Fruit fly (Drosophila melanogaster) whole organism, embryonic: ENCODE results near the gene caz.

ENCODE experiments used
- ATbp ChIP-seq: fragments of 200-800 bp; sonication (Bioruptor generic); optimal IDR thresholded peaks from 2 replicates; lab custom pipeline; 2017; ENCODE audit warnings: missing biosample characterization, mild to moderate bottlenecking, missing genetic modification characterization, missing genetic modification reagents
- B-H1 ChIP-seq: fragments of 200-800 bp; sonication (Bioruptor generic); IDR thresholded peaks from 3 replicates; pipeline ENCODE4 v1.3.6; 2022; ENCODE audit warnings: missing biosample characterization, missing genetic modification characterization
- BEAF-32 ChIP-seq: fragments of 200-800 bp; sonication (Bioruptor generic); optimal IDR thresholded peaks from 3 replicates; lab custom pipeline; 2017; ENCODE audit warnings: missing biosample characterization, missing genetic modification characterization, mild to moderate bottlenecking, moderate library complexity, missing genetic modification reagents
- CG10431 ChIP-seq: fragments of 200-800 bp; sonication (Bioruptor generic); optimal IDR thresholded peaks from 3 replicates; lab custom pipeline; 2018; ENCODE audit warnings: missing biosample characterization, mild to moderate bottlenecking, missing genetic modification characterization
- CG12236 ChIP-seq: fragments of 200-800 bp; sonication (Bioruptor generic); optimal IDR thresholded peaks from 2 replicates; lab custom pipeline; 2016; ENCODE audit warnings: missing biosample characterization, missing genetic modification characterization
- CG14050 ChIP-seq: fragments of 200-800 bp; sonication (Bioruptor generic); IDR thresholded peaks from 3 replicates; pipeline ENCODE4 v1.3.6; 2022; ENCODE audit warnings: missing biosample characterization, missing genetic modification characterization
- CG1647 ChIP-seq: fragments of 200-800 bp; sonication (Bioruptor generic); optimal IDR thresholded peaks from 3 replicates; lab custom pipeline; 2016; ENCODE audit warnings: missing biosample characterization, missing genetic modification characterization
- CG17568 ChIP-seq: fragments of 200-800 bp; sonication (Bioruptor generic); optimal IDR thresholded peaks from 2 replicates; lab custom pipeline; 2018; ENCODE audit warnings: missing biosample characterization, mild to moderate bottlenecking, missing genetic modification characterization, moderate library complexity
- CG18476 ChIP-seq: fragments of 200-800 bp; sonication (Bioruptor generic); optimal IDR thresholded peaks from 2 replicates; lab custom pipeline; 2016; ENCODE audit warnings: missing biosample characterization, mild to moderate bottlenecking, missing genetic modification characterization
- CG31441 ChIP-seq: fragments of 200-800 bp; sonication (Bioruptor generic); IDR thresholded peaks from 2 replicates; pipeline ENCODE4 v1.3.6; 2022; ENCODE audit warnings: missing biosample characterization, missing genetic modification characterization
- CG33557 ChIP-seq: fragments of 200-800 bp; sonication (Bioruptor generic); optimal IDR thresholded peaks from 2 replicates; lab custom pipeline; 2019; ENCODE audit warnings: missing biosample characterization, mild to moderate bottlenecking, missing genetic modification characterization, moderate library complexity
- CG34224 ChIP-seq: fragments of 200-800 bp; sonication (Bioruptor generic); IDR thresholded peaks from 3 replicates; pipeline ENCODE4 v1.3.6; 2022; ENCODE audit warnings: missing biosample characterization, missing genetic modification characterization; ENCODE audit not compliant: partially characterized antibody
- CG3726 ChIP-seq: fragments of 200-800 bp; sonication (Bioruptor generic); IDR thresholded peaks from 3 replicates; pipeline ENCODE4, ENCODE4 v1.3.6; 2022; ENCODE audit warnings: missing biosample characterization, missing genetic modification characterization
- CG5245 ChIP-seq: fragments of 200-800 bp; sonication (Bioruptor generic); optimal IDR thresholded peaks from 3 replicates; lab custom pipeline; 2016; ENCODE audit warnings: missing biosample characterization, missing genetic modification characterization
- CG6683 ChIP-seq: fragments of 200-800 bp; sonication (Bioruptor generic); optimal IDR thresholded peaks from 2 replicates; lab custom pipeline; 2017; ENCODE audit warnings: missing biosample characterization, mild to moderate bottlenecking, missing genetic modification characterization, missing genetic modification reagents
- CG6854 ChIP-seq: fragments of 200-800 bp; sonication (Bioruptor generic); optimal IDR thresholded peaks from 3 replicates; lab custom pipeline; 2017; ENCODE audit warnings: missing biosample characterization, mild to moderate bottlenecking, missing genetic modification characterization
- CG7357 ChIP-seq: fragments of 200-800 bp; sonication (Bioruptor generic); IDR thresholded peaks from 3 replicates; pipeline ENCODE4 v1.3.6; 2022; ENCODE audit warnings: missing biosample characterization, missing genetic modification characterization
- CG9215 ChIP-seq: fragments of 200-800 bp; sonication (Bioruptor generic); IDR thresholded peaks from 2 replicates; pipeline ENCODE4 v1.3.6; 2022; ENCODE audit warnings: missing biosample characterization, missing genetic modification characterization
- CG9609 ChIP-seq: fragments of 200-800 bp; sonication (Bioruptor generic); optimal IDR thresholded peaks from 3 replicates; lab custom pipeline; 2016; ENCODE audit warnings: missing biosample characterization, missing genetic modification characterization
- D19A ChIP-seq: fragments of 200-800 bp; optimal IDR thresholded peaks from 3 replicates; lab custom pipeline; 2019; ENCODE audit warnings: missing biosample characterization, mild to moderate bottlenecking, missing genetic modification characterization, moderate library complexity
- Dad ChIP-seq: fragments of 200-800 bp; sonication (Bioruptor generic); optimal IDR thresholded peaks from 3 replicates; lab custom pipeline; 2016; ENCODE audit warnings: missing biosample characterization, missing genetic modification characterization
- Dll ChIP-seq: fragments of 200-800 bp; sonication (Bioruptor generic); IDR thresholded peaks from 4 replicates; pipeline ENCODE4 v1.3.6; 2022; ENCODE audit warnings: missing biosample characterization, missing genetic modification characterization; ENCODE audit not compliant: partially characterized antibody
- Dp ChIP-seq: fragments of 200-800 bp; sonication (Bioruptor generic); optimal IDR thresholded peaks from 2 replicates; lab custom pipeline; 2018; ENCODE audit warnings: missing biosample characterization, mild to moderate bottlenecking, missing genetic modification characterization, moderate library complexity
- Fer3 ChIP-seq: fragments of 200-800 bp; sonication (Bioruptor generic); optimal IDR thresholded peaks from 2 replicates; lab custom pipeline; 2018; ENCODE audit warnings: missing biosample characterization, mild to moderate bottlenecking, missing genetic modification characterization, moderate library complexity
- Hey ChIP-seq: fragments of 200-800 bp; sonication (Bioruptor generic); optimal IDR thresholded peaks from 3 replicates; lab custom pipeline; 2018; ENCODE audit warnings: missing biosample characterization, mild to moderate bottlenecking, missing genetic modification characterization
- Lim3 ChIP-seq: fragments of 200-800 bp; sonication (Bioruptor generic); IDR thresholded peaks from 2 replicates; pipeline ENCODE4 v1.3.6; 2022; ENCODE audit warnings: missing biosample characterization, missing genetic modification characterization
- Nf-YC ChIP-seq: fragments of 200-800 bp; optimal IDR thresholded peaks from 3 replicates; lab custom pipeline; 2019; ENCODE audit warnings: missing biosample characterization, mild to moderate bottlenecking, missing genetic modification characterization, moderate library complexity
- Ravus ChIP-seq: fragments of 200-800 bp; sonication (Bioruptor generic); IDR thresholded peaks from 2 replicates; pipeline ENCODE4 v1.3.6; 2022; ENCODE audit warnings: missing biosample characterization, missing genetic modification characterization
- Rx ChIP-seq: fragments of 200-800 bp; sonication (Bioruptor generic); IDR thresholded peaks from 2 replicates; pipeline ENCODE4 v1.3.6; 2022; ENCODE audit warnings: missing biosample characterization, missing genetic modification characterization
- Six4 ChIP-seq: fragments of 200-800 bp; sonication (Bioruptor generic); optimal IDR thresholded peaks from 2 replicates; lab custom pipeline; 2016; ENCODE audit warnings: missing biosample characterization, missing genetic modification characterization
- Ssrp ChIP-seq: fragments of 200-800 bp; sonication (Bioruptor generic); optimal IDR thresholded peaks from 2 replicates; lab custom pipeline; 2018; ENCODE audit warnings: missing biosample characterization, mild to moderate bottlenecking, missing genetic modification characterization, moderate library complexity
- ap ChIP-seq: fragments of 200-800 bp; sonication (Bioruptor generic); IDR thresholded peaks from 2 replicates; pipeline ENCODE4 v1.3.6; 2022; ENCODE audit warnings: missing biosample characterization, missing genetic modification characterization
- bab2 ChIP-seq: fragments of 200-800 bp; sonication (Bioruptor generic); optimal IDR thresholded peaks from 2 replicates; lab custom pipeline; 2016; ENCODE audit warnings: missing biosample characterization, missing genetic modification characterization
- caup ChIP-seq: fragments of 200-800 bp; sonication (Bioruptor generic); optimal IDR thresholded peaks from 3 replicates; lab custom pipeline; 2017; ENCODE audit warnings: missing biosample characterization, mild to moderate bottlenecking, missing genetic modification characterization, moderate library complexity; ENCODE audit not compliant: severe bottlenecking
- cg ChIP-seq: fragments of 200-800 bp; sonication (Bioruptor generic); optimal IDR thresholded peaks from 3 replicates; lab custom pipeline; 2019; ENCODE audit warnings: missing biosample characterization, mild to moderate bottlenecking, missing genetic modification characterization, moderate library complexity
- corto ChIP-seq: fragments of 200-800 bp; sonication (Bioruptor generic); optimal IDR thresholded peaks from 2 replicates; lab custom pipeline; 2016; ENCODE audit warnings: missing biosample characterization, mild to moderate bottlenecking, missing genetic modification characterization, moderate library complexity
- dan ChIP-seq: fragments of 200-800 bp; sonication (Bioruptor generic); IDR thresholded peaks from 2 replicates; pipeline ENCODE4 v1.3.6; 2022; ENCODE audit warnings: missing biosample characterization, missing genetic modification characterization
- ftz-f1 ChIP-seq: fragments of 200-800 bp; sonication (Bioruptor generic); optimal IDR thresholded peaks from 2 replicates; lab custom pipeline; 2016; ENCODE audit warnings: missing biosample characterization, missing genetic modification characterization
- gcm2 ChIP-seq: fragments of 200-800 bp; sonication (Bioruptor generic); optimal IDR thresholded peaks from 2 replicates; lab custom pipeline; 2016; ENCODE audit warnings: missing biosample characterization, missing genetic modification characterization
- grn ChIP-seq: fragments of 200-800 bp; sonication (Bioruptor generic); optimal IDR thresholded peaks from 3 replicates; lab custom pipeline; 2017; ENCODE audit warnings: missing biosample characterization, missing genetic modification characterization
- gsb ChIP-seq: fragments of 200-800 bp; sonication (Bioruptor generic); IDR thresholded peaks from 2 replicates; pipeline ENCODE4 v1.3.6; 2022; ENCODE audit warnings: missing biosample characterization, missing genetic modification characterization
- hth ChIP-seq: fragments of >200 bp; optimal IDR thresholded peaks from 2 replicates; lab custom pipeline; 2017; ENCODE audit warnings: inconsistent platforms
- mirr ChIP-seq: fragments of 200-800 bp; sonication (Bioruptor generic); optimal IDR thresholded peaks from 3 replicates; lab custom pipeline; 2018; ENCODE audit warnings: missing biosample characterization, mild to moderate bottlenecking, missing genetic modification characterization
- nerfin-2 ChIP-seq: fragments of 200-800 bp; sonication (Bioruptor generic); IDR thresholded peaks from 2 replicates; pipeline ENCODE4 v1.3.6; 2022; ENCODE audit warnings: missing biosample characterization, missing genetic modification characterization; ENCODE audit not compliant: partially characterized antibody
- pnt ChIP-seq: fragments of 200-800 bp; sonication (Bioruptor generic); optimal IDR thresholded peaks from 3 replicates; lab custom pipeline; 2016; ENCODE audit warnings: missing biosample characterization, missing genetic modification characterization
- sens-2 ChIP-seq: fragments of 200-800 bp; sonication (Bioruptor generic); IDR thresholded peaks from 2 replicates; pipeline ENCODE4 v1.3.6; 2022; ENCODE audit warnings: missing biosample characterization, missing genetic modification characterization
- tio ChIP-seq: fragments of 200-800 bp; sonication (Bioruptor generic); optimal IDR thresholded peaks from 2 replicates; lab custom pipeline; 2017; ENCODE audit warnings: missing biosample characterization, missing genetic modification characterization, inconsistent platforms
- tll ChIP-seq, 2 experiments: fragments of 200-800 bp in 1 of 2; fragments of >200 bp in 1 of 2; sonication (Bioruptor generic) in 1 of 2; optimal IDR thresholded peaks; 2 replicates each; lab custom pipeline; 2017 to 2019; ENCODE audit warnings: missing biosample characterization in 2 of 2, missing genetic modification characterization in 2 of 2, mild to moderate bottlenecking in 1 of 2, moderate library complexity in 1 of 2
- vvl ChIP-seq: fragments of 200-800 bp; sonication (Bioruptor generic); IDR thresholded peaks from 2 replicates; pipeline ENCODE4 v1.3.6; 2022; ENCODE audit warnings: missing biosample characterization, missing genetic modification characterization
- zen2 ChIP-seq: fragments of 200-800 bp; sonication (Bioruptor generic); IDR thresholded peaks from 3 replicates; pipeline ENCODE4 v1.3.6; 2022; ENCODE audit warnings: missing biosample characterization, missing genetic modification characterization; ENCODE audit not compliant: partially characterized antibody
- zf30C ChIP-seq: fragments of 200-800 bp; sonication (Bioruptor generic); optimal IDR thresholded peaks from 3 replicates; lab custom pipeline; 2018; ENCODE audit warnings: missing biosample characterization, mild to moderate bottlenecking, missing genetic modification characterization

The caz gene

dm6 chrX:16263415-16263814, 25.2 kb upstream of the caz start (continued):
- TF ChIP-seq tio (GFP tag; lab: Kevin White, UChicago): no peak
- no peak for TF ChIP-seq BEAF-32 (GFP tag; lab: Kevin White, UChicago)
- peak; percentile 68 for TF ChIP-seq sens-2 (GFP tag; lab: Robert Waterston, UW)
- no peak for TF ChIP-seq CG34224
- peak; percentile 42 for TF ChIP-seq Ravus
- TF ChIP-seq Dp (GFP tag; lab: Kevin White, UChicago): no peak
- TF ChIP-seq Hey (tag; lab: Kevin White, UChicago): peak; percentile 6
- TF ChIP-seq gsb (GFP tag; lab: Robert Waterston, UW): peak; percentile 52
- TF ChIP-seq hth (lab: Kevin White, UChicago): no peak
- peak; percentile 46 for TF ChIP-seq CG18476 (GFP tag; lab: Kevin White, UChicago)
- TF ChIP-seq Dad (GFP tag; lab: Kevin White, UChicago): peak; percentile 30
- no peak for TF ChIP-seq CG10431 (GFP tag; lab: Kevin White, UChicago)
- peak; percentile 48 for TF ChIP-seq pnt (GFP tag; lab: Kevin White, UChicago)
- TF ChIP-seq gcm2 (GFP tag; lab: Kevin White, UChicago): peak; percentile 28
- 0 out of 2 replicates have a peak, but pooled peaks have one; percentile 39 for TF ChIP-seq dan
- peak; percentile 72 for TF ChIP-seq CG5245
- TF ChIP-seq ftz-f1 (GFP tag; lab: Kevin White, UChicago): no peak
- TF ChIP-seq bab2 (GFP tag; lab: Kevin White, UChicago): peak; percentile 46
- TF ChIP-seq CG3726 (GFP tag; lab: Robert Waterston, UW): peak; percentile 73; the same call in 2 of the 3 replicates
- peak; percentile 21 for TF ChIP-seq CG12236
- TF ChIP-seq tll (GFP tag; optimal IDR thresholded peaks at IDR 0.05; lab: Kevin White, UChicago): no peak
- TF ChIP-seq mirr (GFP tag; lab: Kevin White, UChicago): peak; percentile 35
- peak; percentile 90 for TF ChIP-seq vvl
- peak; percentile 66; the same call in 1 of the 2 replicates for TF ChIP-seq ap (GFP tag; lab: Robert Waterston, UW)
- peak; percentile 68 for TF ChIP-seq CG14050
- no peak for TF ChIP-seq corto (GFP tag; lab: Kevin White, UChicago)
- peak; percentile 60 for TF ChIP-seq CG33557
- TF ChIP-seq CG31441 (GFP tag; lab: Robert Waterston, UW): peak; percentile 84
- peak; percentile 25 for TF ChIP-seq CG1647 (GFP tag; lab: Kevin White, UChicago)
- TF ChIP-seq caup (GFP tag; lab: Kevin White, UChicago): peak; percentile 73
- TF ChIP-seq CG7357 (GFP tag; lab: Robert Waterston, UW): peak; percentile 57; the same call in 1 of the 3 replicates
- TF ChIP-seq Six4: peak; percentile 73
- TF ChIP-seq CG6854 (GFP tag; lab: Kevin White, UChicago): peak; percentile 63
- no peak for TF ChIP-seq zen2 (GFP tag; lab: Robert Waterston, UW)
- TF ChIP-seq Fer3 (tag; lab: Kevin White, UChicago): peak; percentile 80
- peak; percentile 45; the same call in 1 of the 2 replicates for TF ChIP-seq Lim3 (GFP tag; lab: Robert Waterston, UW)
- peak; percentile 45 for TF ChIP-seq CG6683 (GFP tag; lab: Kevin White, UChicago)
- TF ChIP-seq nerfin-2 (GFP tag; lab: Robert Waterston, UW): no peak
- no peak for TF ChIP-seq grn (GFP tag; lab: Kevin White, UChicago)
- TF ChIP-seq Ssrp: peak; percentile 70
- no peak for TF ChIP-seq CG17568 (GFP tag; lab: Kevin White, UChicago)
- TF ChIP-seq cg (GFP tag; lab: Kevin White, UChicago): no peak
- peak; percentile 71 for TF ChIP-seq D19A
- no peak for TF ChIP-seq zf30C
- TF ChIP-seq CG9215 (GFP tag; lab: Robert Waterston, UW): peak; percentile 60
- TF ChIP-seq ATbp (GFP tag; lab: Kevin White, UChicago): peak; percentile 72
- peak; percentile 60 for TF ChIP-seq Rx (GFP tag; lab: Robert Waterston, UW)
- no peak for TF ChIP-seq Dll (GFP tag; lab: Robert Waterston, UW)
- peak; percentile 12 for TF ChIP-seq CG9609
- TF ChIP-seq B-H1 (GFP tag; lab: Robert Waterston, UW): peak; percentile 75
- peak; percentile 51 for TF ChIP-seq Nf-YC (tag; lab: Kevin White, UChicago)
